Worm (Caenorhabditis elegans) whole organism, L4 larva: ENCODE data around the gene cpr-1.

ENCODE experiments used
- F26F4.8 ChIP-seq: fragments of 200-800 bp; sonication (Bioruptor generic); conservative IDR thresholded peaks from 2 replicates; pipeline ENCODE4 v1.3.6; 2022; ENCODE audit warnings: missing genetic modification characterization, missing compliant biosample characterization
- F37D6.2 ChIP-seq: sonication (generic microtip); optimal IDR thresholded peaks from 2 replicates; lab custom pipeline; 2016; ENCODE audit warnings: mild to moderate bottlenecking, missing genetic modification characterization, missing compliant biosample characterization
- F44E2.7 ChIP-seq: fragments of 200-800 bp; sonication (Bioruptor generic); IDR thresholded peaks from 2 replicates; pipeline ENCODE4 v2.1.2; 2022; ENCODE audit warnings: missing genetic modification characterization, missing compliant biosample characterization
- F49E8.2 ChIP-seq: sonication (generic microtip); optimal IDR thresholded peaks from 2 replicates; lab custom pipeline; 2016; ENCODE audit warnings: missing compliant biosample characterization, mild to moderate bottlenecking, missing genetic modification characterization, borderline replicate concordance
- T20F7.1 ChIP-seq: fragments of 200-800 bp; sonication (Bioruptor generic); optimal IDR thresholded peaks from 2 replicates; lab custom pipeline; 2018; ENCODE audit warnings: mild to moderate bottlenecking, missing genetic modification characterization, missing compliant biosample characterization
- Y105C5A.15 ChIP-seq: fragments of 200-800 bp; sonication (Bioruptor generic); IDR thresholded peaks from 2 replicates; pipeline ENCODE4 v1.3.6; 2022; ENCODE audit warnings: missing genetic modification characterization, missing compliant biosample characterization
- Y5F2A.4 ChIP-seq: fragments of 200-800 bp; sonication (Bioruptor generic); optimal IDR thresholded peaks from 2 replicates; lab custom pipeline; 2018; ENCODE audit warnings: mild to moderate bottlenecking, missing genetic modification characterization, missing compliant biosample characterization
- Y75B8A.6 ChIP-seq: fragments of 200-800 bp; sonication (Bioruptor generic); IDR thresholded peaks from 2 replicates; pipeline ENCODE4 v1.3.6; 2022; ENCODE audit warnings: missing genetic modification reagents, missing genetic modification characterization, missing compliant biosample characterization
- ZK546.5 ChIP-seq, 2 experiments: sonication (generic microtip); optimal IDR thresholded peaks; 2 replicates each; lab custom pipeline; 2017; ENCODE audit warnings: missing biosample characterization in 2 of 2, missing genetic modification characterization in 2 of 2
- aha-1 ChIP-seq: fragments of 150-350 bp; peaks from one replicate; lab custom pipeline; 2014; ENCODE audit warnings: missing biosample characterization, missing genetic modification characterization
- arid-1 ChIP-seq: fragments of 200-800 bp; sonication (Bioruptor generic); conservative IDR thresholded peaks from 2 replicates; pipeline ENCODE4 v1.3.6; 2022; ENCODE audit warnings: missing genetic modification reagents, missing genetic modification characterization, missing compliant biosample characterization
- ceh-28 ChIP-seq: fragments of 150-350 bp; optimal IDR thresholded peaks from 2 replicates; lab custom pipeline; 2014; ENCODE audit warnings: missing biosample characterization, missing genetic modification reagents, missing genetic modification characterization
- ceh-32 ChIP-seq: sonication (generic microtip); optimal IDR thresholded peaks from 2 replicates; lab custom pipeline; 2016; ENCODE audit warnings: mild to moderate bottlenecking, missing genetic modification characterization, missing compliant biosample characterization; ENCODE audit not compliant: poor library complexity
- daf-8 ChIP-seq: fragments of 200-800 bp; sonication (Bioruptor generic); IDR thresholded peaks from 2 replicates; pipeline ENCODE4 v1.3.6; 2022; ENCODE audit warnings: missing genetic modification characterization, missing compliant biosample characterization
- dmd-6 ChIP-seq: fragments of 200-800 bp; sonication (Bioruptor generic); IDR thresholded peaks from 2 replicates; pipeline ENCODE4 v1.3.6; 2022; ENCODE audit warnings: missing genetic modification reagents, missing genetic modification characterization, missing compliant biosample characterization
- dpl-1 ChIP-seq: fragments of 150-350 bp; optimal IDR thresholded peaks from 2 replicates; lab custom pipeline; 2014; ENCODE audit warnings: missing biosample characterization, missing genetic modification reagents, missing genetic modification characterization
- fkh-10 ChIP-seq: fragments of 150-350 bp; optimal IDR thresholded peaks from 2 replicates; lab custom pipeline; 2014; ENCODE audit warnings: missing biosample characterization, missing genetic modification reagents, missing genetic modification characterization
- hif-1 ChIP-seq, 2 experiments: sonication (generic microtip); optimal IDR thresholded peaks; 2 replicates each; lab custom pipeline; 2016 to 2017; ENCODE audit warnings: missing compliant biosample characterization in 2 of 2, missing genetic modification characterization in 2 of 2, missing genetic modification reagents in 2 of 2, missing genotype in 2 of 2, mild to moderate bottlenecking in 1 of 2
- hlh-11 ChIP-seq: fragments of 200-800 bp; sonication (Bioruptor generic); optimal IDR thresholded peaks from 2 replicates; lab custom pipeline; 2018; ENCODE audit warnings: mild to moderate bottlenecking, missing genetic modification characterization, missing compliant biosample characterization
- hlh-30 ChIP-seq: sonication (generic microtip); optimal IDR thresholded peaks from 2 replicates; lab custom pipeline; 2017; ENCODE audit warnings: antibody characterized with exemption, mild to moderate bottlenecking, missing genetic modification characterization, missing compliant biosample characterization; ENCODE audit not compliant: insufficient read depth
- jun-1 ChIP-seq: fragments of 150-350 bp; optimal IDR thresholded peaks from 2 replicates; lab custom pipeline; 2014; ENCODE audit warnings: missing biosample characterization, missing genetic modification reagents, missing genetic modification characterization
- lin-13 ChIP-seq: fragments of 150-350 bp; optimal IDR thresholded peaks from 2 replicates; lab custom pipeline; 2014; ENCODE audit warnings: missing biosample characterization, missing genetic modification reagents, missing genetic modification characterization
- lin-38 ChIP-seq: fragments of 200-800 bp; sonication (Bioruptor generic); IDR thresholded peaks from 2 replicates; pipeline ENCODE4 v1.3.6; 2022; ENCODE audit warnings: missing genetic modification reagents, missing genetic modification characterization, missing compliant biosample characterization
- lin-39 ChIP-seq: fragments of 150-350 bp; optimal IDR thresholded peaks from 2 replicates; lab custom pipeline; 2014; ENCODE audit warnings: missing biosample characterization, missing genetic modification reagents, missing genetic modification characterization
- lir-3 ChIP-seq: sonication (generic microtip); optimal IDR thresholded peaks from 2 replicates; lab custom pipeline; 2016; ENCODE audit warnings: mild to moderate bottlenecking, missing genetic modification characterization, missing compliant biosample characterization
- lsy-2 ChIP-seq, 2 experiments: fragments of 150-350 bp in 1 of 2; sonication (generic microtip) in 1 of 2; optimal IDR thresholded peaks; 2 replicates each; lab custom pipeline; 2014 to 2017; ENCODE audit warnings: missing biosample characterization in 2 of 2, missing genetic modification characterization in 2 of 2
- madf-9 ChIP-seq: fragments of 200-800 bp; sonication (Bioruptor generic); conservative IDR thresholded peaks from 2 replicates; pipeline ENCODE4 v1.3.6; 2022; ENCODE audit warnings: missing genetic modification reagents, missing genetic modification characterization, missing compliant biosample characterization
- mdt-29 ChIP-seq: fragments of 200-800 bp; sonication (Bioruptor generic); IDR thresholded peaks from 2 replicates; pipeline ENCODE4 v1.3.6; 2022; ENCODE audit warnings: missing genetic modification reagents, missing genetic modification characterization, missing compliant biosample characterization
- mep-1 ChIP-seq: fragments of 150-350 bp; sonication (generic microtip); optimal IDR thresholded peaks from 3 replicates; lab custom pipeline; 2014; ENCODE audit warnings: missing biosample characterization, missing genetic modification characterization
- mes-2 ChIP-seq: sonication (generic microtip); optimal IDR thresholded peaks from 2 replicates; lab custom pipeline; 2016; ENCODE audit warnings: missing genotype, mild to moderate bottlenecking, missing genetic modification characterization, missing compliant biosample characterization; ENCODE audit not compliant: poor library complexity, severe bottlenecking
- mxl-3 ChIP-seq: fragments of 200-800 bp; sonication (Bioruptor generic); optimal IDR thresholded peaks from 2 replicates; lab custom pipeline; 2018; ENCODE audit warnings: mild to moderate bottlenecking, missing genetic modification characterization, missing compliant biosample characterization
- nhr-10 ChIP-seq: fragments of 150-350 bp; optimal IDR thresholded peaks from 2 replicates; lab custom pipeline; 2014; ENCODE audit warnings: missing biosample characterization, missing genetic modification characterization
- nhr-11 ChIP-seq: fragments of 150-350 bp; optimal IDR thresholded peaks from 2 replicates; lab custom pipeline; 2014; ENCODE audit warnings: missing biosample characterization, missing genetic modification characterization
- nhr-25 ChIP-seq: sonication (generic microtip); optimal IDR thresholded peaks from 2 replicates; lab custom pipeline; 2017; ENCODE audit warnings: missing genetic modification characterization, mild to moderate bottlenecking, missing compliant biosample characterization, antibody characterized with exemption, moderate library complexity, borderline replicate concordance; ENCODE audit not compliant: insufficient read depth
- nhr-28 ChIP-seq: fragments of 150-350 bp; optimal IDR thresholded peaks from 2 replicates; lab custom pipeline; 2014; ENCODE audit warnings: missing biosample characterization, missing genetic modification characterization
- nhr-41 ChIP-seq: fragments of 200-800 bp; sonication (Bioruptor generic); IDR thresholded peaks from 2 replicates; pipeline ENCODE4 v1.3.6; 2022; ENCODE audit warnings: missing genetic modification reagents, missing genetic modification characterization, missing compliant biosample characterization
- nhr-42 ChIP-seq: fragments of 200-800 bp; sonication (Bioruptor generic); IDR thresholded peaks from 2 replicates; pipeline ENCODE4 v1.3.6; 2022; ENCODE audit warnings: missing genetic modification characterization, missing compliant biosample characterization
- nhr-77 ChIP-seq: fragments of 150-350 bp; optimal IDR thresholded peaks from 2 replicates; lab custom pipeline; 2014; ENCODE audit warnings: missing biosample characterization, missing genetic modification characterization
- php-3 ChIP-seq: fragments of 200-800 bp; sonication (Bioruptor generic); IDR thresholded peaks from 2 replicates; pipeline ENCODE4 v1.3.6; 2022; ENCODE audit warnings: missing genetic modification reagents, missing genetic modification characterization, missing compliant biosample characterization
- rbr-2 ChIP-seq: sonication (generic microtip); optimal IDR thresholded peaks from 2 replicates; lab custom pipeline; 2016; ENCODE audit warnings: missing genotype, missing genetic modification characterization, missing compliant biosample characterization
- saeg-2 ChIP-seq: fragments of 200-800 bp; sonication (Bioruptor generic); IDR thresholded peaks from 2 replicates; pipeline ENCODE4 v1.3.6; 2022; ENCODE audit warnings: missing genetic modification reagents, missing genetic modification characterization, missing compliant biosample characterization
- sdz-12 ChIP-seq: fragments of 200-800 bp; sonication (Bioruptor generic); optimal IDR thresholded peaks from 2 replicates; lab custom pipeline; 2018; ENCODE audit warnings: mild to moderate bottlenecking, missing genetic modification characterization, missing compliant biosample characterization
- set-16 ChIP-seq: fragments of 200-800 bp; sonication (Bioruptor generic); IDR thresholded peaks from 2 replicates; pipeline ENCODE4 v1.3.6; 2022; ENCODE audit warnings: missing genetic modification reagents, missing genetic modification characterization, missing compliant biosample characterization
- skn-1 ChIP-seq: fragments of 150-350 bp; optimal IDR thresholded peaks from 2 replicates; lab custom pipeline; 2014; ENCODE audit warnings: missing biosample characterization, missing genetic modification characterization
- spr-3 ChIP-seq: fragments of 200-800 bp; sonication (Bioruptor generic); optimal IDR thresholded peaks from 2 replicates; lab custom pipeline; 2018; ENCODE audit warnings: mild to moderate bottlenecking, missing genetic modification characterization, missing compliant biosample characterization
- tag-97 ChIP-seq: fragments of 200-800 bp; sonication (Bioruptor generic); IDR thresholded peaks from 2 replicates; pipeline ENCODE4 v1.3.6; 2022; ENCODE audit warnings: missing genetic modification characterization, missing compliant biosample characterization
- unc-62 ChIP-seq, 3 experiments: fragments of 150-350 bp in 1 of 3; sonication (generic microtip); optimal IDR thresholded peaks in 2 of 3; peaks in 1 of 3; 1 replicate in 1 of 3; 2 replicates in 2 of 3; lab custom pipeline; 2014 to 2017; ENCODE audit warnings: missing biosample characterization in 3 of 3, missing genetic modification characterization in 3 of 3, missing genetic modification reagents in 3 of 3, missing genotype in 1 of 3
- vab-7 ChIP-seq: fragments of 200-800 bp; sonication (Bioruptor generic); IDR thresholded peaks from 2 replicates; pipeline ENCODE4 v1.3.6; 2022; ENCODE audit warnings: missing genetic modification reagents, missing genetic modification characterization, missing compliant biosample characterization
- zfp-3 ChIP-seq: fragments of 200-800 bp; sonication (Bioruptor generic); conservative IDR thresholded peaks from 2 replicates; pipeline ENCODE4 v1.3.6; 2022; ENCODE audit warnings: missing genetic modification reagents, missing genetic modification characterization, missing compliant biosample characterization
- zip-11 ChIP-seq: fragments of 200-800 bp; sonication (Bioruptor generic); IDR thresholded peaks from 2 replicates; pipeline ENCODE4 v1.3.6; 2022; ENCODE audit warnings: missing genetic modification characterization, missing compliant biosample characterization
- ztf-11 ChIP-seq: fragments of 150-350 bp; optimal IDR thresholded peaks from 2 replicates; lab custom pipeline; 2014; ENCODE audit warnings: missing biosample characterization, missing genetic modification characterization
- ztf-7 ChIP-seq: fragments of 150-350 bp; optimal IDR thresholded peaks from 2 replicates; lab custom pipeline; 2014; ENCODE audit warnings: missing biosample characterization, missing genetic modification characterization

The cpr-1 gene

ce11 chrV:11941664-11942063 lies 33.7 kb upstream of the cpr-1 start (continued):
- peak; percentile 61 for TF ChIP-seq aha-1 (tag; lab: Kevin White, UChicago)
- TF ChIP-seq mxl-3, result no peak
- no peak for TF ChIP-seq jun-1 (tag; lab: Kevin White, UChicago)
- no peak for TF ChIP-seq daf-8 (GFP tag; lab: Robert Waterston, UW)
- no peak for TF ChIP-seq nhr-25
- no peak for TF ChIP-seq Y105C5A.15 (GFP tag; lab: Robert Waterston, UW)
- no peak for TF ChIP-seq ceh-28
- no peak for TF ChIP-seq tag-97 (GFP tag; lab: Robert Waterston, UW)
- no peak for TF ChIP-seq mep-1 (tag; lab: Kevin White, UChicago)
- no peak for TF ChIP-seq vab-7
- no peak for TF ChIP-seq zip-11 (GFP tag; lab: Robert Waterston, UW)
- TF ChIP-seq F44E2.7 (GFP tag; lab: Robert Waterston, UW), result no peak
- no peak for TF ChIP-seq nhr-11 (tag; lab: Kevin White, UChicago)
- TF ChIP-seq saeg-2 (GFP tag; lab: Robert Waterston, UW), result no peak
- TF ChIP-seq hlh-11 (tag; lab: Kevin White, UChicago), result peak; percentile 88
- peak; percentile 66 for TF ChIP-seq nhr-28 (tag; lab: Kevin White, UChicago)
- TF ChIP-seq skn-1, result no peak
- no peak for TF ChIP-seq lsy-2 (tag; optimal IDR thresholded peaks at IDR 0.05; lab: Kevin White, UChicago)
- no peak for TF ChIP-seq Y75B8A.6 (GFP tag; lab: Robert Waterston, UW)
- no peak for TF ChIP-seq nhr-42 (GFP tag; lab: Robert Waterston, UW)
- TF ChIP-seq sdz-12, result no peak
- TF ChIP-seq hlh-30 (tag; lab: Kevin White, UChicago), result no peak
- TF ChIP-seq nhr-77 (tag; lab: Kevin White, UChicago), result peak; percentile 72
- TF ChIP-seq ZK546.5 (tag; optimal IDR thresholded peaks at IDR 0.05; lab: Kevin White, UChicago), result no peak
- TF ChIP-seq hif-1 (tag; optimal IDR thresholded peaks at IDR 0.05; lab: Kevin White, UChicago), result no peak
- TF ChIP-seq T20F7.1 (GFP tag; lab: Kevin White, UChicago), result no peak
- no peak for TF ChIP-seq ceh-32
- TF ChIP-seq arid-1 (GFP tag; lab: Robert Waterston, UW), result no peak
- TF ChIP-seq fkh-10, result no peak
- peak; percentile 87 for TF ChIP-seq php-3
- TF ChIP-seq madf-9, result no peak
- no peak for TF ChIP-seq Y5F2A.4 (GFP tag; lab: Kevin White, UChicago)
- TF ChIP-seq F26F4.8, result no peak
- no peak for TF ChIP-seq lin-13 (GFP tag; lab: Kevin White, UChicago)
- TF ChIP-seq lir-3, result no peak
- TF ChIP-seq dpl-1 (GFP tag; lab: Kevin White, UChicago), result peak; percentile 7
- no peak for TF ChIP-seq unc-62 (GFP tag; optimal IDR thresholded peaks at IDR 0.05 in 1 of 2; lab: Kevin White, UChicago)
- TF ChIP-seq unc-62 (tag; optimal IDR thresholded peaks at IDR 0.05; lab: Kevin White, UChicago), result no peak
- no peak for TF ChIP-seq mes-2
- TF ChIP-seq zfp-3, result no peak
- no peak for TF ChIP-seq spr-3 (GFP tag; lab: Kevin White, UChicago)
- TF ChIP-seq nhr-10 (tag; lab: Kevin White, UChicago), result no peak
- no peak for TF ChIP-seq F49E8.2 (tag; lab: Kevin White, UChicago)
- TF ChIP-seq dmd-6, result peak; percentile 80
- no peak for TF ChIP-seq lin-39
- no peak for TF ChIP-seq lin-38 (GFP tag; lab: Robert Waterston, UW)
- TF ChIP-seq mdt-29 (GFP tag; lab: Robert Waterston, UW), result no peak
- TF ChIP-seq ztf-11, result no peak
- TF ChIP-seq set-16 (GFP tag; lab: Robert Waterston, UW), result no peak
- TF ChIP-seq rbr-2, result no peak
- TF ChIP-seq F37D6.2, result no peak
- no peak for TF ChIP-seq nhr-41 (GFP tag; lab: Robert Waterston, UW)
- no peak for TF ChIP-seq ztf-7 (tag; lab: Kevin White, UChicago)
